Worm (Caenorhabditis elegans): Measurements from ENCODE around the gene tni-4.

DNA sequence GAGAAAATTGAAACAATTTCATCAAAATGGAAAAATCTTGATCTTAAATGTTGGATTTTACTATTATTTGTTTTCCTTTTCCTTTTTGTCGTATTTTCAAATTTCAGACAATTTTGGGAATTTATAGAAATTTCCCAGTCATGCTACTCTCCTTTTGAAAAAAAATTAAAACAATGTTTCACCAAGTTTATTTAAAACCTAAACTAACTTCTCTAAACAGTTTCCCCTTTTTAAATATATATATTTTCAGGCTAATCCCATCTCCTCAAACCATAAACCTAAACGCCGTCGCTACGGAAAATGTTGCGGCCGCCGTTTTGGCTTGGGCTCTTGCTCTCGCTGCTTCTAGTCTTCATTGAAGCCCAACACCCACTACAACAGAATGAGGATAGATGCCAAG lies 31.4 kb upstream of the tni-4 start, which contains the start of gene lam-1:
- TF ChIP-seq ztf-23 (GFP tag; IDR thresholded peaks at IDR 0.05) (no peak), tab-1 (GFP tag; IDR thresholded peaks at IDR 0.05) (no peak), med-1 (GFP tag; optimal IDR thresholded peaks at IDR 0.05; ENCODE audit: insufficient read depth) (no peak), klf-2 (GFP tag; conservative IDR thresholded peaks at IDR 0.05) (no peak), ref-1 (GFP tag; conservative IDR thresholded peaks at IDR 0.05) (no peak), ztf-29 (GFP tag; IDR thresholded peaks at IDR 0.05) (no peak), cog-1 (tag; optimal IDR thresholded peaks at IDR 0.05) (no peak), T22C8.4 (GFP tag; IDR thresholded peaks at IDR 0.05) (no peak)

Data from whole organism, midembryonic.